Fruit fly (Drosophila melanogaster) whole organism, embryonic: ENCODE measurements around the gene unc-45.
A peak's percentile ranks its signal among the peaks of the same experiment; 100 is the strongest.

ENCODE experiments used
- CG1529 ChIP-seq: fragments of 200-800 bp; sonication (Bioruptor generic); optimal IDR thresholded peaks from 3 replicates; lab custom pipeline; 2018; ENCODE audit warnings: missing biosample characterization, missing genetic modification characterization
- CG32532 ChIP-seq: fragments of 200-800 bp; sonication (Bioruptor generic); IDR thresholded peaks from 2 replicates; pipeline ENCODE4 v1.3.6; 2022; ENCODE audit warnings: missing biosample characterization, missing genetic modification characterization
- Gug ChIP-seq: fragments of 200-800 bp; sonication (Bioruptor generic); IDR thresholded peaks from 4 replicates; pipeline ENCODE4 v1.3.6; 2022; ENCODE audit warnings: missing biosample characterization, missing genetic modification characterization
- kni ChIP-seq: fragments of 200-800 bp; sonication (Bioruptor generic); optimal IDR thresholded peaks from 3 replicates; lab custom pipeline; 2017; ENCODE audit warnings: mild to moderate bottlenecking, missing biosample characterization, missing genetic modification reagents, missing genetic modification characterization
- lola ChIP-seq, 3 experiments: fragments of >200 bp in 2 of 3; fragments of 200-800 bp in 1 of 3; sonication (Bioruptor generic) in 1 of 3; optimal IDR thresholded peaks; 2 replicates each; lab custom pipeline; 2017 to 2019; ENCODE audit warnings: missing biosample characterization in 3 of 3, missing genetic modification characterization in 3 of 3, mild to moderate bottlenecking in 1 of 3, moderate library complexity in 1 of 3
- sqz ChIP-seq: fragments of 200-800 bp; sonication (Bioruptor generic); optimal IDR thresholded peaks from 3 replicates; lab custom pipeline; 2018; ENCODE audit warnings: missing biosample characterization, mild to moderate bottlenecking, missing genetic modification characterization

DNA sequence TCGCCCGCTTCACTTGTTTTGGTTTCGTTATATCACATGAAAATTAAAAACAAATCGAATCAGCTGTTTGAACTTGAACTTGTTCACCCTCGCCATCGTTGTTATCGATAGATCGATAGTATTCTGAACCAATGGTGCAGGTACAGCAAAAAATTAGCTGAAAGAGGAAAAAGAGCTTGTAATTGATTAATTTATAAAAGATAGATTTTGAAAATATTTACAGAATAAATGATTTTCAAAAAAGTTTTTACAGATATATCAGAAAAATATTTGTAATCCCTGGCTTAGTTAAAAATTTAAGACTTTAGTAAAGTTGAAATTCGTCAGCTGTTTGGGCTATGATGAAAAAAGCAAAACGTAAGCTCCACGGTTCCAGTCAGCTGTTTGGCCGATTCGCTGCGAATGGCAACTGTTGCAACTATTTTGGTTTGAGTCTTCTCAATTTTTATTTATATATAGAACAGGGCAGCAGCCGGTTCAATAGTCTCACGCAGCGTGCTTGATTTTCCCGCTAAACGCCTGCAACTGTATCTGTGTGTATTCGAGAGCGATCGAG is at the start of gene unc-45, which contains the start of gene CG11035:
- TF ChIP-seq CG32532 (GFP tag; lab: Robert Waterston, UW) (peak; percentile 55), CG1529 (GFP tag; lab: Kevin White, UChicago) (no peak), Gug (GFP tag; lab: Robert Waterston, UW) (no peak), lola (GFP tag; optimal IDR thresholded peaks at IDR 0.05; lab: Kevin White, UChicago) (peak in 1 of 3 experiments; percentile 32), kni (GFP tag; lab: Kevin White, UChicago) (peak; percentile 64), sqz (GFP tag; lab: Kevin White, UChicago) (no peak)
